Fruit fly (Drosophila melanogaster) whole organism, embryonic: ENCODE measurements around the gene Fdx1.
A peak's percentile ranks its signal among the peaks of the same experiment; 100 is the strongest.

Experiments
- Blimp-1 ChIP-seq: fragments of 200-800 bp; sonication (Bioruptor generic); optimal IDR thresholded peaks from 3 replicates; lab custom pipeline; 2018; ENCODE audit warnings: missing biosample characterization, missing genetic modification characterization, mild to moderate bottlenecking, moderate library complexity, missing genetic modification reagents
- CG13296 ChIP-seq: fragments of 200-800 bp; sonication (Bioruptor generic); optimal IDR thresholded peaks from 3 replicates; lab custom pipeline; 2018; ENCODE audit warnings: missing biosample characterization, mild to moderate bottlenecking, missing genetic modification characterization
- CG17568 ChIP-seq: fragments of 200-800 bp; sonication (Bioruptor generic); optimal IDR thresholded peaks from 2 replicates; lab custom pipeline; 2018; ENCODE audit warnings: missing biosample characterization, mild to moderate bottlenecking, missing genetic modification characterization, moderate library complexity
- CG18011 ChIP-seq: fragments of 200-800 bp; sonication (Bioruptor generic); optimal IDR thresholded peaks from 2 replicates; lab custom pipeline; 2017; ENCODE audit warnings: missing biosample characterization, missing genetic modification characterization, mild to moderate bottlenecking, moderate library complexity, missing genotype
- CG18262 ChIP-seq: fragments of 200-800 bp; optimal IDR thresholded peaks from 3 replicates; lab custom pipeline; 2019; ENCODE audit warnings: missing biosample characterization, mild to moderate bottlenecking, missing genetic modification characterization, moderate library complexity
- CG32532 ChIP-seq: fragments of 200-800 bp; sonication (Bioruptor generic); IDR thresholded peaks from 2 replicates; pipeline ENCODE4 v1.3.6; 2022; ENCODE audit warnings: missing biosample characterization, missing genetic modification characterization
- CG4404 ChIP-seq: fragments of 200-800 bp; sonication (Bioruptor generic); IDR thresholded peaks from 2 replicates; pipeline ENCODE4 v1.3.6; 2022; ENCODE audit warnings: missing biosample characterization, missing genetic modification characterization
- CG4424 ChIP-seq: fragments of 200-800 bp; sonication (Bioruptor generic); optimal IDR thresholded peaks from 3 replicates; lab custom pipeline; 2016; ENCODE audit warnings: missing biosample characterization, missing genetic modification characterization
- Hand ChIP-seq: fragments of 200-800 bp; sonication (Bioruptor generic); optimal IDR thresholded peaks from 2 replicates; lab custom pipeline; 2017; ENCODE audit warnings: mild to moderate bottlenecking, missing biosample characterization, missing genetic modification reagents, missing genetic modification characterization
- Sox102F ChIP-seq: fragments of 200-800 bp; sonication (Bioruptor generic); optimal IDR thresholded peaks from 2 replicates; lab custom pipeline; 2018; ENCODE audit warnings: missing biosample characterization, mild to moderate bottlenecking, missing genetic modification characterization, moderate library complexity
- Trl ChIP-seq, 3 experiments: fragments of >200 bp in 2 of 3; fragments of 200-800 bp in 1 of 3; sonication (Bioruptor generic) in 1 of 3; optimal IDR thresholded peaks; 2 replicates in 1 of 3; 3 replicates in 2 of 3; lab custom pipeline; 2016 to 2017; ENCODE audit warnings: missing biosample characterization in 1 of 3, missing genetic modification characterization in 1 of 3
- sd ChIP-seq: fragments of 200-800 bp; sonication (Bioruptor generic); optimal IDR thresholded peaks from 3 replicates; lab custom pipeline; 2018; ENCODE audit warnings: missing biosample characterization, mild to moderate bottlenecking, missing genetic modification characterization, moderate library complexity
- slou ChIP-seq: fragments of 200-800 bp; sonication (Bioruptor generic); optimal IDR thresholded peaks from 3 replicates; lab custom pipeline; 2016; ENCODE audit warnings: missing biosample characterization, missing genetic modification characterization
- trh ChIP-seq: fragments of 200-800 bp; sonication (Bioruptor generic); optimal IDR thresholded peaks from 2 replicates; lab custom pipeline; 2016; ENCODE audit warnings: missing biosample characterization, missing genetic modification characterization

DNA sequence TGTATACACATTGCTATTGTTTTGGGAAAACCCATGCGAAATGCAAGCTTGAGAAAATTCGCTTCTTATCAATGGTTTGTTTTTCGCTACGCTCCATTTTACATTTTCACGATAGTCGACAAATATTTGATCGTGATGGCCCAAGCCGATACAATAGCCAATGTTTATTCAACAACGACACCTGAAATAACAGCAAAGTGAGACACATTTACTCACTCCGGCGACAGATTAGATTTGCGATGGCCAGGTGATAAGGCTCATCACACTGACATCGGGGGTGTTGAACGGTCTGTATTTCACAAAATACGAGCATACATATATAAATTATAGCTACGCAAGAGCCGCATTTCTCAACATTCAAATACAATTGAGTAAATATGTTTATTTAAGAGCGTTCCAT, 26.1 kb upstream of the Fdx1 start:
- TF ChIP-seq sd (tag; lab: Kevin White, UChicago): no peak
- TF ChIP-seq CG32532 (GFP tag; lab: Robert Waterston, UW): peak; percentile 30; the same call in 1 of the 2 replicates
- no peak for TF ChIP-seq slou (GFP tag; lab: Kevin White, UChicago)
- TF ChIP-seq Sox102F (GFP tag; lab: Kevin White, UChicago): peak; percentile 1
- TF ChIP-seq CG13296 (GFP tag; lab: Kevin White, UChicago): peak; percentile 84
- TF ChIP-seq trh (GFP tag; lab: Kevin White, UChicago): no peak
- TF ChIP-seq Blimp-1 (GFP tag; lab: Kevin White, UChicago): peak; percentile 58
- TF ChIP-seq CG4424 (GFP tag; lab: Kevin White, UChicago): peak; percentile 24
- TF ChIP-seq Trl (optimal IDR thresholded peaks at IDR 0.05; lab: Kevin White, UChicago): no peak
- peak; percentile 70 for TF ChIP-seq Trl (GFP tag; optimal IDR thresholded peaks at IDR 0.05; lab: Kevin White, UChicago)
- TF ChIP-seq CG17568 (GFP tag; lab: Kevin White, UChicago): peak; percentile 67
- TF ChIP-seq Hand: peak; percentile 3
- peak; percentile 46 for TF ChIP-seq CG18262
- TF ChIP-seq CG4404 (GFP tag; lab: Robert Waterston, UW): no peak
- no peak for TF ChIP-seq CG18011 (GFP tag; lab: Kevin White, UChicago)
